Worm (Caenorhabditis elegans) whole organism, L4 larva: ENCODE data around the gene dsb-2.
A peak's percentile ranks its signal among the peaks of the same experiment; 100 is the strongest.

Experiments
- R02D3.7 ChIP-seq: fragments of 150-350 bp; sonication (generic microtip); optimal IDR thresholded peaks from 3 replicates; lab custom pipeline; 2014; ENCODE audit warnings: missing biosample characterization, missing genetic modification characterization
- aha-1 ChIP-seq: fragments of 150-350 bp; peaks from one replicate; lab custom pipeline; 2014; ENCODE audit warnings: missing biosample characterization, missing genetic modification characterization
- aly-2 ChIP-seq: sonication (generic microtip); optimal IDR thresholded peaks from 2 replicates; lab custom pipeline; 2018; ENCODE audit warnings: missing biosample characterization, missing genetic modification characterization
- attf-4 ChIP-seq: sonication (generic microtip); optimal IDR thresholded peaks from 3 replicates; lab custom pipeline; 2017; ENCODE audit warnings: missing biosample characterization, missing genetic modification characterization
- ceh-20 ChIP-seq: fragments of 200-800 bp; sonication (Bioruptor generic); IDR thresholded peaks from 2 replicates; pipeline ENCODE4 v1.3.6; 2022; ENCODE audit warnings: missing genetic modification reagents, missing genetic modification characterization, missing compliant biosample characterization
- egl-27 ChIP-seq: sonication (generic microtip); optimal IDR thresholded peaks from 3 replicates; lab custom pipeline; 2017; ENCODE audit warnings: missing biosample characterization, missing genetic modification reagents, missing genetic modification characterization
- egl-43 ChIP-seq: fragments of 200-800 bp; sonication (Bioruptor generic); IDR thresholded peaks from 2 replicates; pipeline ENCODE4 v1.3.6; 2022; ENCODE audit warnings: missing genetic modification reagents, missing genetic modification characterization, missing compliant biosample characterization
- lin-13 ChIP-seq: fragments of 150-350 bp; optimal IDR thresholded peaks from 2 replicates; lab custom pipeline; 2014; ENCODE audit warnings: missing biosample characterization, missing genetic modification reagents, missing genetic modification characterization
- lsy-2 ChIP-seq, 2 experiments: fragments of 150-350 bp in 1 of 2; sonication (generic microtip) in 1 of 2; optimal IDR thresholded peaks; 2 replicates each; lab custom pipeline; 2014 to 2017; ENCODE audit warnings: missing biosample characterization in 2 of 2, missing genetic modification characterization in 2 of 2
- saeg-2 ChIP-seq: fragments of 200-800 bp; sonication (Bioruptor generic); IDR thresholded peaks from 2 replicates; pipeline ENCODE4 v1.3.6; 2022; ENCODE audit warnings: missing genetic modification reagents, missing genetic modification characterization, missing compliant biosample characterization
- set-16 ChIP-seq: fragments of 200-800 bp; sonication (Bioruptor generic); IDR thresholded peaks from 2 replicates; pipeline ENCODE4 v1.3.6; 2022; ENCODE audit warnings: missing genetic modification reagents, missing genetic modification characterization, missing compliant biosample characterization
- snpc-4 ChIP-seq: fragments of 150-350 bp; optimal IDR thresholded peaks from 2 replicates; lab custom pipeline; 2014; ENCODE audit warnings: missing biosample characterization, missing genetic modification characterization
- unc-62 ChIP-seq, 3 experiments: fragments of 150-350 bp in 1 of 3; sonication (generic microtip); optimal IDR thresholded peaks in 2 of 3; peaks in 1 of 3; 1 replicate in 1 of 3; 2 replicates in 2 of 3; lab custom pipeline; 2014 to 2017; ENCODE audit warnings: missing biosample characterization in 3 of 3, missing genetic modification characterization in 3 of 3, missing genetic modification reagents in 3 of 3, missing genotype in 1 of 3
- zfp-2 ChIP-seq: sonication (generic microtip); optimal IDR thresholded peaks from 2 replicates; lab custom pipeline; 2016; ENCODE audit warnings: mild to moderate bottlenecking, missing genetic modification characterization, missing compliant biosample characterization

- TF ChIP-seq aha-1 (tag; lab: Kevin White, UChicago), result peak; percentile 98
- TF ChIP-seq snpc-4 (tag; lab: Kevin White, UChicago), result no peak
- TF ChIP-seq lin-13 (GFP tag; lab: Kevin White, UChicago), result no peak
- TF ChIP-seq ceh-20, result no peak
- TF ChIP-seq zfp-2, result no peak
- no peak for TF ChIP-seq egl-27 (tag; lab: Kevin White, UChicago)
- peak in 1 of 2 experiments; percentile 52 for TF ChIP-seq lsy-2 (tag; optimal IDR thresholded peaks at IDR 0.05; lab: Kevin White, UChicago)
- TF ChIP-seq set-16 (GFP tag; lab: Robert Waterston, UW), result no peak
- no peak for TF ChIP-seq R02D3.7 (tag; lab: Kevin White, UChicago)
- TF ChIP-seq saeg-2 (GFP tag; lab: Robert Waterston, UW), result no peak
- no peak for TF ChIP-seq aly-2 (tag; lab: Kevin White, UChicago)
- no peak for TF ChIP-seq attf-4 (tag; lab: Kevin White, UChicago)
- TF ChIP-seq unc-62 (GFP tag; optimal IDR thresholded peaks at IDR 0.05 in 1 of 2; lab: Kevin White, UChicago), result no peak
- TF ChIP-seq unc-62 (tag; optimal IDR thresholded peaks at IDR 0.05; lab: Kevin White, UChicago), result no peak
- TF ChIP-seq egl-43 (GFP tag; lab: Robert Waterston, UW), result no peak
These were observed 6.6 kb upstream of the dsb-2 start for ce11 chrII:14404266-14404665.
